Worm (Caenorhabditis elegans): ENCODE data around the gene B0252.1.

B0252.1 gene

ce11 chrII:6927603-6928002, 8.1 kb downstream of the B0252.1 start, which contains the start of gene F22D3.4:
Gene F22D3.4 (minus strand): TSS chrII:6927603.
- TF ChIP-seq dmd-4 (tag; optimal IDR thresholded peaks at IDR 0.05; ENCODE audit: borderline replicate concordance) (no peak), Y22D7AL.16 (tag; optimal IDR thresholded peaks at IDR 0.05) (no peak), ets-4 (tag; optimal IDR thresholded peaks at IDR 0.05) (no peak), sox-2 (GFP tag; IDR thresholded peaks at IDR 0.05) (no peak), dve-1 (tag; optimal IDR thresholded peaks at IDR 0.05) (no peak), ceh-6 (GFP tag; optimal IDR thresholded peaks at IDR 0.05) (no peak)

- TF ChIP-seq hlh-30 (tag; optimal IDR thresholded peaks at IDR 0.05; ENCODE audit: insufficient read depth) (peak; percentile 66), rnt-1 (tag; optimal IDR thresholded peaks at IDR 0.05) (no peak)
Observed at ce11 chrII:6928416-6928815, 8.9 kb downstream of the B0252.1 start, which contains the start of gene flcn-1. Gene flcn-1 (plus strand): TSS chrII:6928763.

ce11 chrII:6930072-6930471, 10.6 kb downstream of the B0252.1 start:
- TF ChIP-seq tbx-7 (tag; optimal IDR thresholded peaks at IDR 0.05) (no peak), ceh-30 (tag; optimal IDR thresholded peaks at IDR 0.05) (no peak), hlh-6 (tag; optimal IDR thresholded peaks at IDR 0.05) (no peak), syd-9 (tag; optimal IDR thresholded peaks at IDR 0.05) (no peak), ceh-34 (tag; optimal IDR thresholded peaks at IDR 0.05) (no peak), pag-3 (tag; optimal IDR thresholded peaks at IDR 0.05; ENCODE audit: borderline replicate concordance) (no peak), K09A11.1 (tag; optimal IDR thresholded peaks at IDR 0.05; ENCODE audit: insufficient read depth) (no peak), ahr-1 (tag; optimal IDR thresholded peaks at IDR 0.05) (no peak), eyg-1 (tag; optimal IDR thresholded peaks at IDR 0.05) (no peak), nfya-1 (tag; optimal IDR thresholded peaks at IDR 0.05) (no peak), che-1 (tag; optimal IDR thresholded peaks at IDR 0.05) (no peak), zip-5 (tag; optimal IDR thresholded peaks at IDR 0.05) (no peak), elt-4 (tag; optimal IDR thresholded peaks at IDR 0.05) (no peak), hlh-8 (tag; optimal IDR thresholded peaks at IDR 0.05) (no peak), dmd-4 (tag; optimal IDR thresholded peaks at IDR 0.05; ENCODE audit: borderline replicate concordance) (no peak)

ce11 chrII:6932978-6933377, 13.5 kb downstream of the B0252.1 start:
- TF ChIP-seq tbx-2 (tag; optimal IDR thresholded peaks at IDR 0.05) (no peak), lim-6 (tag; optimal IDR thresholded peaks at IDR 0.05) (no peak), fax-1 (tag; optimal IDR thresholded peaks at IDR 0.05) (no peak), ztf-16 (tag; optimal IDR thresholded peaks at IDR 0.05) (no peak), fkh-10 (GFP tag; optimal IDR thresholded peaks at IDR 0.05) (no peak), ceh-48 (tag; optimal IDR thresholded peaks at IDR 0.05) (no peak), C08G9.2 (tag; optimal IDR thresholded peaks at IDR 0.05) (no peak), ceh-34 (tag; optimal IDR thresholded peaks at IDR 0.05) (no peak), K02D7.2 (tag; optimal IDR thresholded peaks at IDR 0.05) (no peak), unc-55 (GFP tag; optimal IDR thresholded peaks at IDR 0.05) (no peak), rnt-1 (tag; optimal IDR thresholded peaks at IDR 0.05) (no peak), ceh-30 (tag; optimal IDR thresholded peaks at IDR 0.05) (no peak), ceh-45 (GFP tag; IDR thresholded peaks at IDR 0.05) (no peak), Y22D7AL.16 (tag; optimal IDR thresholded peaks at IDR 0.05) (no peak), sox-2 (GFP tag; IDR thresholded peaks at IDR 0.05) (no peak), zip-5 (tag; optimal IDR thresholded peaks at IDR 0.05) (no peak), ttx-3 (tag; optimal IDR thresholded peaks at IDR 0.05) (no peak), pat-9 (tag; optimal IDR thresholded peaks at IDR 0.05) (no peak), nhr-11 (tag; optimal IDR thresholded peaks at IDR 0.05) (no peak), nhr-232 (tag; optimal IDR thresholded peaks at IDR 0.05) (no peak)

DNA sequence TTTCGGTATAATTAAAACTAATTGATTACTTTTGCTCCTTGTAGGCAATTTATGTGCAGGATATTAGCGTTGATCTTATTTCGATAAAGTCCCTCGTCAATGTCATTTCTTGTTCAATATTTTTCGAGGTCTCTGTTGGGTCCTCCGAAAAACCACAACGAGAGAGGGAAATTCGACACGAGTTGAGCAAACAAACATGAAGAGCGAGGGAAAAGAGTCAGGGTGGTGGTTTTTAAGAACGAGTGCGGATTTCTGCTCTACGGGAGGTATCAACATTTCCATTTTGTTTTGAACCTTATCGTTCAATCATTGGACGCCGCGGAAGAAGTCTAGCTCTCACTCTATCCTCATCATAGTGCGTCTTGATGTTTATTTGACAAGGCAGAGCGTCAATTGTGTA, 15.2 kb downstream of the B0252.1 start:
- TF ChIP-seq sdc-2 (tag; optimal IDR thresholded peaks at IDR 0.05) (no peak), ceh-19 (GFP tag; optimal IDR thresholded peaks at IDR 0.05) (peak; percentile 25), ceh-34 (tag; optimal IDR thresholded peaks at IDR 0.05) (peak; percentile 92)
